Fruit fly (Drosophila melanogaster) S2 (cell line): ENCODE data around the gene PIP82.

Experiments used
- CG8478 ChIP-seq: fragments of >200 bp; optimal IDR thresholded peaks from 2 replicates; lab custom pipeline; 2018
- CTCF ChIP-seq, 2 experiments: fragments of >200 bp; optimal IDR thresholded peaks; 2 replicates each; lab custom pipeline; 2018

dm6 chrX:8538182-8538581 lies 8.7 kb upstream of the PIP82 start:
- TF ChIP-seq CG8478 (no peak), CTCF (optimal IDR thresholded peaks at IDR 0.05; lab: Kevin White, UChicago) (no peak)
